Fruit fly (Drosophila melanogaster): Measurements from ENCODE around the gene Ald1.

Ald1 gene

DNA sequence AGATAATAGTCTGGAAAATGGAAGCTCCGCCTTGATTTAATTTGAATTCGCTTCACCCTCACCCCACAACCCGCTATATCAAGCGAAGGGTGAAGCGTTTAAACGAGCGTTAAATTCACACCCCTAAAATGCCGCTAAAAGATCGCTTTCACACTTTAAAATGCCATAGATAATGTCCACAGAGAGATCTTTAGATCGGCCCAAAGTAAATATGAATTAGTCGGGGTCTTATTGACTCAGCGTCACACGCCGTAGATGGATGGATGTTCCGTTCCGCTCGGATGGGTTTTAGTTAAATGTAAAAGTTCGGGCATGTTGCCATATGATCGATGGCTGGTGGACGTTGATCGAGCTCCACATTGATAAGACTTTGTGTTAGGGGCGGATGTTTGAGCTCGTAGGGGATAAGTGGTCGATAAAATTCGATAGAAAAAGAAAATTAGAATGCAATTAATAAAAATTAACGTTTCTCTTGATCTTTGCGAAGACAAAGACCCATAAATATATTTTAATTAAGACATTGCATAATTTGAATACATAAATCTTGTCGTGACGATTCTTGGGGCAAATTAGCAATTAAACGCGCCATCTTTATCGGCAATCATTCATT lies 33.3 kb downstream of the Ald1 start (continued):
- TF ChIP-seq CG18619 (GFP tag; optimal IDR thresholded peaks at IDR 0.05) (peak; percentile 85), Sox100B (GFP tag; optimal IDR thresholded peaks at IDR 0.05) (peak; percentile 88), nau (GFP tag; optimal IDR thresholded peaks at IDR 0.05) (peak; percentile 91), eyg (GFP tag; optimal IDR thresholded peaks at IDR 0.05) (peak; percentile 90), crp (GFP tag; optimal IDR thresholded peaks at IDR 0.05) (peak in 1 of 2 experiments; percentile 42), CTCF (GFP tag; optimal IDR thresholded peaks at IDR 0.05) (peak; percentile 20), CG4730 (GFP tag; IDR thresholded peaks at IDR 0.05) (peak; percentile 44; the same call in 1 of the 2 replicates), CG8924 (tag; optimal IDR thresholded peaks at IDR 0.05) (peak; percentile 48), HmgZ (tag; optimal IDR thresholded peaks at IDR 0.05) (peak; percentile 88), sima (GFP tag; optimal IDR thresholded peaks at IDR 0.05) (peak; percentile 73), CG12219 (GFP tag; optimal IDR thresholded peaks at IDR 0.05) (peak; percentile 64), CG2889 (GFP tag; IDR thresholded peaks at IDR 0.05) (peak; percentile 53; the same call in 1 of the 3 replicates), CG4404 (GFP tag; IDR thresholded peaks at IDR 0.05) (no peak), ci (GFP tag; IDR thresholded peaks at IDR 0.05) (peak; percentile 90), CG18476 (GFP tag; optimal IDR thresholded peaks at IDR 0.05) (peak; percentile 80), hb (GFP tag; IDR thresholded peaks at IDR 0.05; ENCODE audit: partially characterized antibody) (no peak), bsh (GFP tag; optimal IDR thresholded peaks at IDR 0.05) (peak in 1 of 2 experiments; percentile 89), pan (optimal IDR thresholded peaks at IDR 0.05) (no peak), pan (GFP tag; optimal IDR thresholded peaks at IDR 0.05 in 1 of 2, IDR thresholded peaks at IDR 0.05 in 1 of 2) (peak in 1 of 2 experiments; percentile 74), CG43689 (GFP tag; IDR thresholded peaks at IDR 0.05) (peak; percentile 76), en (GFP tag; optimal IDR thresholded peaks at IDR 0.05) (peak; percentile 63), CG7987 (GFP tag; optimal IDR thresholded peaks at IDR 0.05) (peak; percentile 96), CG6854 (GFP tag; optimal IDR thresholded peaks at IDR 0.05) (peak; percentile 76), kay (GFP tag; optimal IDR thresholded peaks at IDR 0.05) (peak; percentile 74), eve (GFP tag; optimal IDR thresholded peaks at IDR 0.05) (peak in 1 of 2 experiments; percentile 83), da (GFP tag; optimal IDR thresholded peaks at IDR 0.05) (peak; percentile 71), ind (GFP tag; optimal IDR thresholded peaks at IDR 0.05) (no peak), HLH54F (GFP tag; optimal IDR thresholded peaks at IDR 0.05) (peak; percentile 68), Lpt (GFP tag; optimal IDR thresholded peaks at IDR 0.05) (no peak), stc (GFP tag; IDR thresholded peaks at IDR 0.05) (peak; percentile 64; the same call in 1 of the 2 replicates), lmd (GFP tag; IDR thresholded peaks at IDR 0.05) (0 out of 2 replicates have a peak, but pooled peaks have one; percentile 20), sna (GFP tag; IDR thresholded peaks at IDR 0.05; ENCODE audit: partially characterized antibody) (no peak), Mes4 (GFP tag; optimal IDR thresholded peaks at IDR 0.05) (peak; percentile 86), CG9437 (GFP tag; optimal IDR thresholded peaks at IDR 0.05) (no peak), cas (GFP tag; IDR thresholded peaks at IDR 0.05) (peak; percentile 63; the same call in 1 of the 2 replicates), CG17186 (GFP tag; optimal IDR thresholded peaks at IDR 0.05) (peak; percentile 73), CG7839 (tag; optimal IDR thresholded peaks at IDR 0.05) (peak; percentile 51), zfh2 (GFP tag; optimal IDR thresholded peaks at IDR 0.05) (peak; percentile 73), pum (GFP tag; optimal IDR thresholded peaks at IDR 0.05) (peak; percentile 60), CG15696 (tag; optimal IDR thresholded peaks at IDR 0.05) (peak; percentile 74), CG31388 (GFP tag; optimal IDR thresholded peaks at IDR 0.05) (no peak), disco-r (GFP tag; optimal IDR thresholded peaks at IDR 0.05) (peak; percentile 79), Chrac-16 (GFP tag; optimal IDR thresholded peaks at IDR 0.05) (peak; percentile 1), vfl (GFP tag; optimal IDR thresholded peaks at IDR 0.05) (peak; percentile 67), fd102C (GFP tag; optimal IDR thresholded peaks at IDR 0.05) (peak; percentile 60), tll (GFP tag; optimal IDR thresholded peaks at IDR 0.05) (no peak), TFAM (GFP tag; optimal IDR thresholded peaks at IDR 0.05) (peak; percentile 28), btn (GFP tag; optimal IDR thresholded peaks at IDR 0.05) (peak; percentile 67), chm (GFP tag; IDR thresholded peaks at IDR 0.05) (peak; percentile 92; the same call in 1 of the 2 replicates), Vsx1 (GFP tag; optimal IDR thresholded peaks at IDR 0.05) (peak; percentile 92)
